Fruit fly (Drosophila melanogaster) whole organism, embryonic: Measurements from ENCODE around the gene CG7656.

ENCODE experiments used
- Abd-B ChIP-seq: fragments of 200-800 bp; sonication (Bioruptor generic); optimal IDR thresholded peaks from 2 replicates; lab custom pipeline; 2018; ENCODE audit warnings: missing biosample characterization, mild to moderate bottlenecking, missing genetic modification characterization, moderate library complexity
- CG10462 ChIP-seq: fragments of 200-800 bp; sonication (Bioruptor generic); optimal IDR thresholded peaks from 2 replicates; lab custom pipeline; 2016; ENCODE audit warnings: missing biosample characterization, missing genetic modification characterization
- CG11398 ChIP-seq: fragments of 200-800 bp; sonication (Bioruptor generic); optimal IDR thresholded peaks from 2 replicates; lab custom pipeline; 2016; ENCODE audit warnings: missing biosample characterization, missing genetic modification characterization
- CG12769 ChIP-seq: fragments of 200-800 bp; sonication (Bioruptor generic); optimal IDR thresholded peaks from 2 replicates; lab custom pipeline; 2019; ENCODE audit warnings: missing biosample characterization, mild to moderate bottlenecking, missing genetic modification characterization, moderate library complexity
- CG15073 ChIP-seq: fragments of 200-800 bp; sonication (Bioruptor generic); optimal IDR thresholded peaks from 2 replicates; lab custom pipeline; 2016; ENCODE audit warnings: missing biosample characterization, missing genetic modification characterization
- CG17802 ChIP-seq: fragments of 200-800 bp; sonication (Bioruptor generic); optimal IDR thresholded peaks from 2 replicates; lab custom pipeline; 2018; ENCODE audit warnings: missing biosample characterization, mild to moderate bottlenecking, missing genetic modification characterization, moderate library complexity
- CG1792 ChIP-seq: fragments of 200-800 bp; sonication (Bioruptor generic); optimal IDR thresholded peaks from 2 replicates; lab custom pipeline; 2016; ENCODE audit warnings: missing biosample characterization, missing genetic modification characterization
- CG18599 ChIP-seq: fragments of 200-800 bp; sonication (Bioruptor generic); optimal IDR thresholded peaks from 3 replicates; lab custom pipeline; 2017; ENCODE audit warnings: missing biosample characterization, missing genetic modification characterization, mild to moderate bottlenecking, moderate library complexity, missing genetic modification reagents
- CG2712 ChIP-seq: fragments of 200-800 bp; optimal IDR thresholded peaks from 3 replicates; lab custom pipeline; 2019; ENCODE audit warnings: missing biosample characterization, mild to moderate bottlenecking, missing genetic modification characterization, moderate library complexity
- CG2875 ChIP-seq: fragments of 200-800 bp; sonication (Bioruptor generic); optimal IDR thresholded peaks from 2 replicates; lab custom pipeline; 2017; ENCODE audit warnings: missing biosample characterization, mild to moderate bottlenecking, missing genetic modification characterization, missing genetic modification reagents
- CG30403 ChIP-seq: fragments of 200-800 bp; sonication (Bioruptor generic); optimal IDR thresholded peaks from 3 replicates; lab custom pipeline; 2016; ENCODE audit warnings: missing biosample characterization, missing genetic modification characterization
- CG32532 ChIP-seq: fragments of 200-800 bp; sonication (Bioruptor generic); IDR thresholded peaks from 2 replicates; pipeline ENCODE4 v1.3.6; 2022; ENCODE audit warnings: missing biosample characterization, missing genetic modification characterization
- CG3281 ChIP-seq: fragments of 200-800 bp; sonication (Bioruptor generic); optimal IDR thresholded peaks from 3 replicates; lab custom pipeline; 2017; ENCODE audit warnings: missing biosample characterization, mild to moderate bottlenecking, missing genetic modification characterization
- CG7357 ChIP-seq: fragments of 200-800 bp; sonication (Bioruptor generic); IDR thresholded peaks from 3 replicates; pipeline ENCODE4 v1.3.6; 2022; ENCODE audit warnings: missing biosample characterization, missing genetic modification characterization
- CG9727 ChIP-seq: fragments of 200-800 bp; sonication (Bioruptor generic); optimal IDR thresholded peaks from 3 replicates; lab custom pipeline; 2017; ENCODE audit warnings: missing biosample characterization, mild to moderate bottlenecking, missing genetic modification characterization
- Camta ChIP-seq: fragments of 200-800 bp; sonication (Bioruptor generic); optimal IDR thresholded peaks from 2 replicates; lab custom pipeline; 2016; ENCODE audit warnings: missing biosample characterization, missing genetic modification characterization
- Chrac-16 ChIP-seq: fragments of 200-800 bp; sonication (Bioruptor generic); optimal IDR thresholded peaks from 3 replicates; lab custom pipeline; 2016; ENCODE audit warnings: missing biosample characterization, missing genetic modification characterization
- Dip2 ChIP-seq: fragments of 200-800 bp; sonication (Bioruptor generic); IDR thresholded peaks from 2 replicates; pipeline ENCODE4 v1.3.6; 2022; ENCODE audit warnings: missing biosample characterization, missing genetic modification characterization
- Ets97D ChIP-seq: fragments of 200-800 bp; sonication (Bioruptor generic); optimal IDR thresholded peaks from 3 replicates; lab custom pipeline; 2016; ENCODE audit warnings: missing biosample characterization, missing genetic modification characterization
- Hr51 ChIP-seq, 2 experiments: fragments of 200-800 bp; sonication (Bioruptor generic); optimal IDR thresholded peaks; 2 replicates in 1 of 2; 3 replicates in 1 of 2; lab custom pipeline; 2016 to 2018; ENCODE audit warnings: missing biosample characterization in 2 of 2, missing genetic modification characterization in 2 of 2, mild to moderate bottlenecking in 1 of 2, moderate library complexity in 1 of 2
- Mad ChIP-seq: fragments of 200-800 bp; sonication (Bioruptor generic); optimal IDR thresholded peaks from 2 replicates; lab custom pipeline; 2016; ENCODE audit warnings: missing biosample characterization, missing genetic modification characterization
- Mes4 ChIP-seq: fragments of 200-800 bp; sonication (Bioruptor generic); optimal IDR thresholded peaks from 2 replicates; lab custom pipeline; 2016; ENCODE audit warnings: missing biosample characterization, missing genetic modification characterization
- Mrtf ChIP-seq: fragments of 200-800 bp; sonication (Bioruptor generic); IDR thresholded peaks from 3 replicates; pipeline ENCODE4 v1.3.6; 2022; ENCODE audit warnings: missing biosample characterization, missing genetic modification characterization
- Nf-YA ChIP-seq: fragments of 200-800 bp; sonication (Bioruptor generic); IDR thresholded peaks from 2 replicates; pipeline ENCODE4 v1.3.6; 2022; ENCODE audit warnings: missing biosample characterization, missing genetic modification characterization
- Ssrp ChIP-seq: fragments of 200-800 bp; sonication (Bioruptor generic); optimal IDR thresholded peaks from 2 replicates; lab custom pipeline; 2018; ENCODE audit warnings: missing biosample characterization, mild to moderate bottlenecking, missing genetic modification characterization, moderate library complexity
- Tbp ChIP-seq: fragments of >200 bp; optimal IDR thresholded peaks from 2 replicates; lab custom pipeline; 2018; ENCODE audit warnings: missing biosample characterization, missing genetic modification characterization
- aop ChIP-seq: fragments of 200-800 bp; sonication (Bioruptor generic); IDR thresholded peaks from 2 replicates; pipeline ENCODE4 v1.3.6; 2022; ENCODE audit warnings: missing biosample characterization, missing genetic modification characterization
- ara ChIP-seq: fragments of 200-800 bp; sonication (Bioruptor generic); IDR thresholded peaks from 2 replicates; pipeline ENCODE4 v1.3.6; 2022; ENCODE audit warnings: missing biosample characterization, missing genetic modification characterization
- br ChIP-seq: fragments of >200 bp; optimal IDR thresholded peaks from 2 replicates; lab custom pipeline; 2017
- corto ChIP-seq: fragments of 200-800 bp; sonication (Bioruptor generic); optimal IDR thresholded peaks from 2 replicates; lab custom pipeline; 2016; ENCODE audit warnings: missing biosample characterization, mild to moderate bottlenecking, missing genetic modification characterization, moderate library complexity
- cwo ChIP-seq: fragments of 200-800 bp; sonication (Bioruptor generic); optimal IDR thresholded peaks from 3 replicates; lab custom pipeline; 2017; ENCODE audit warnings: missing biosample characterization, missing genetic modification characterization, mild to moderate bottlenecking, moderate library complexity, missing genetic modification reagents
- dmrt11E ChIP-seq: fragments of 200-800 bp; sonication (Bioruptor generic); optimal IDR thresholded peaks from 3 replicates; lab custom pipeline; 2018; ENCODE audit warnings: missing biosample characterization, mild to moderate bottlenecking, missing genetic modification characterization, moderate library complexity
- emc ChIP-seq: fragments of 200-800 bp; sonication (Bioruptor generic); optimal IDR thresholded peaks from 2 replicates; lab custom pipeline; 2016; ENCODE audit warnings: missing biosample characterization, missing genetic modification characterization
- ken ChIP-seq: fragments of 200-800 bp; sonication (Bioruptor generic); IDR thresholded peaks from 3 replicates; pipeline ENCODE4 v1.3.6; 2022; ENCODE audit warnings: missing biosample characterization, missing genetic modification characterization
- kni ChIP-seq: fragments of 200-800 bp; sonication (Bioruptor generic); optimal IDR thresholded peaks from 3 replicates; lab custom pipeline; 2017; ENCODE audit warnings: mild to moderate bottlenecking, missing biosample characterization, missing genetic modification reagents, missing genetic modification characterization
- lilli ChIP-seq: fragments of 200-800 bp; sonication (Bioruptor generic); optimal IDR thresholded peaks from 3 replicates; lab custom pipeline; 2016; ENCODE audit warnings: missing biosample characterization, missing genetic modification characterization
- lola ChIP-seq, 3 experiments: fragments of >200 bp in 2 of 3; fragments of 200-800 bp in 1 of 3; sonication (Bioruptor generic) in 1 of 3; optimal IDR thresholded peaks; 2 replicates each; lab custom pipeline; 2017 to 2019; ENCODE audit warnings: missing biosample characterization in 3 of 3, missing genetic modification characterization in 3 of 3, mild to moderate bottlenecking in 1 of 3, moderate library complexity in 1 of 3
- mirr ChIP-seq: fragments of 200-800 bp; sonication (Bioruptor generic); optimal IDR thresholded peaks from 3 replicates; lab custom pipeline; 2018; ENCODE audit warnings: missing biosample characterization, mild to moderate bottlenecking, missing genetic modification characterization
- nau ChIP-seq: fragments of 200-800 bp; sonication (Bioruptor generic); optimal IDR thresholded peaks from 3 replicates; lab custom pipeline; 2017; ENCODE audit warnings: missing biosample characterization, mild to moderate bottlenecking, missing genetic modification characterization, missing genetic modification reagents
- pho ChIP-seq: fragments of 200-800 bp; sonication (Bioruptor generic); optimal IDR thresholded peaks from 2 replicates; lab custom pipeline; 2016; ENCODE audit warnings: missing biosample characterization, missing genetic modification characterization
- psq ChIP-seq: fragments of 200-800 bp; sonication (Bioruptor generic); optimal IDR thresholded peaks from 2 replicates; lab custom pipeline; 2017; ENCODE audit warnings: missing biosample characterization, missing genetic modification characterization
- pum ChIP-seq: fragments of 200-800 bp; sonication (Bioruptor generic); optimal IDR thresholded peaks from 2 replicates; lab custom pipeline; 2016; ENCODE audit warnings: missing biosample characterization, missing genetic modification characterization
- rib ChIP-seq: fragments of 200-800 bp; sonication (Bioruptor generic); IDR thresholded peaks from 2 replicates; pipeline ENCODE4 v1.3.6; 2022; ENCODE audit warnings: missing biosample characterization, missing genetic modification characterization
- shn ChIP-seq: fragments of 200-800 bp; sonication (Bioruptor generic); optimal IDR thresholded peaks from 3 replicates; lab custom pipeline; 2016; ENCODE audit warnings: missing biosample characterization, missing genetic modification characterization
- sisA ChIP-seq: fragments of 200-800 bp; sonication (Bioruptor generic); IDR thresholded peaks from 2 replicates; pipeline ENCODE4 v1.3.6; 2022; ENCODE audit warnings: missing biosample characterization, missing genetic modification characterization
- sna ChIP-seq: fragments of 200-800 bp; sonication (Bioruptor generic); IDR thresholded peaks from 2 replicates; pipeline ENCODE4 v1.3.6; 2022; ENCODE audit warnings: missing biosample characterization, missing genetic modification characterization; ENCODE audit not compliant: partially characterized antibody
- tll ChIP-seq, 2 experiments: fragments of 200-800 bp in 1 of 2; fragments of >200 bp in 1 of 2; sonication (Bioruptor generic) in 1 of 2; optimal IDR thresholded peaks; 2 replicates each; lab custom pipeline; 2017 to 2019; ENCODE audit warnings: missing biosample characterization in 2 of 2, missing genetic modification characterization in 2 of 2, mild to moderate bottlenecking in 1 of 2, moderate library complexity in 1 of 2
- tna ChIP-seq: fragments of 200-800 bp; sonication (Bioruptor generic); IDR thresholded peaks from 2 replicates; pipeline ENCODE4 v1.3.6; 2022; ENCODE audit warnings: missing biosample characterization, missing genetic modification characterization; ENCODE audit not compliant: partially characterized antibody
- tx ChIP-seq: fragments of 200-800 bp; sonication (Bioruptor generic); optimal IDR thresholded peaks from 2 replicates; lab custom pipeline; 2016; ENCODE audit warnings: missing biosample characterization, missing genetic modification characterization
- wek ChIP-seq: fragments of 200-800 bp; sonication (Bioruptor generic); optimal IDR thresholded peaks from 3 replicates; lab custom pipeline; 2018; ENCODE audit warnings: missing biosample characterization, mild to moderate bottlenecking, missing genetic modification characterization, moderate library complexity
- zfh1 ChIP-seq: fragments of 200-800 bp; sonication (Bioruptor generic); IDR thresholded peaks from 3 replicates; pipeline ENCODE4 v1.3.6; 2022; ENCODE audit warnings: missing biosample characterization, missing genetic modification characterization

CG7656 gene

DNA sequence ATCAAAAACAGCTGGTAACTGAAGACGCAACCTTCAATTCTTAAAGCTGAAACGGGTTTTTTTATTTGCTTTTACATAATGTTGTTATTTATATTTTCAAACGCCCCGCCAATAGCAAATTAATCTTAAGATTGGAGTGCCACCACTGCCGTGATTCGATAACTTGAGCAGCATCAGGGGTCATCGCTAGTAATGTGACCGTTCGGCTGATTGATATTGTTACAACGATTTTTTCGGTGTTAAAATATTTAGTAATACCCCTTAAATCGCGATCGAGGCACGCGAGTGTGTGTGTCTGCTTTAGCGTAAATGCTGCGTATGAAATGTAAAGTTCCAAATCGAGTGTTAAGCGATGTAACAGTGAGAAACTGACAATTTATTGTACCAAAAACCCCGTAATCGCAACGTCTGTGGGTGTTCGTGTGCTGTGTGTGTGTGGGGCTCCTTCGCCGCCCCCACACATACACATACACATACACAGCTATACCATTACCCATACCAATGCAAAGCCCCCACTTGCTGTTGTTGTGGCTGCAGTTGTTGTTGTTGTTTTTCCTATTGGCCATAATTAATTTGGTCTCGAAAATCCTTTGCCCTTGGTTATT is 22.0 kb downstream of the CG7656 start, which contains the start of gene dop (continued):
- TF ChIP-seq Nf-YA (GFP tag; lab: Robert Waterston, UW) (no peak), lola (GFP tag; optimal IDR thresholded peaks at IDR 0.05; lab: Kevin White, UChicago) (no peak), aop (GFP tag; lab: Robert Waterston, UW) (no peak), CG9727 (GFP tag; lab: Kevin White, UChicago) (no peak), cwo (GFP tag; lab: Kevin White, UChicago) (no peak), CG7357 (GFP tag; lab: Robert Waterston, UW) (no peak), Tbp (GFP tag; lab: Kevin White, UChicago) (no peak), dmrt11E (tag; lab: Kevin White, UChicago) (no peak), mirr (GFP tag; lab: Kevin White, UChicago) (no peak), ara (GFP tag; lab: Robert Waterston, UW) (no peak), CG32532 (GFP tag; lab: Robert Waterston, UW) (peak; percentile 49; the same call in 1 of the 2 replicates), Camta (GFP tag; lab: Kevin White, UChicago) (peak; percentile 31), CG11398 (GFP tag; lab: Kevin White, UChicago) (no peak), pho (no peak), CG12769 (tag; lab: Kevin White, UChicago) (peak; percentile 9), Mad (GFP tag; lab: Kevin White, UChicago) (no peak), Mrtf (GFP tag; lab: Robert Waterston, UW) (no peak), tll (GFP tag; optimal IDR thresholded peaks at IDR 0.05; lab: Kevin White, UChicago) (no peak), emc (no peak), CG30403 (GFP tag; lab: Kevin White, UChicago) (peak; percentile 23), zfh1 (GFP tag; lab: Robert Waterston, UW) (no peak), Dip2 (GFP tag; lab: Robert Waterston, UW) (no peak), br (lab: Kevin White, UChicago) (no peak), CG2875 (no peak), pum (GFP tag; lab: Kevin White, UChicago) (no peak), Chrac-16 (no peak), tx (no peak), sisA (GFP tag; lab: Robert Waterston, UW) (no peak), tna (GFP tag; lab: Robert Waterston, UW) (no peak), rib (GFP tag; lab: Robert Waterston, UW) (no peak), CG17802 (no peak), psq (GFP tag; lab: Kevin White, UChicago) (no peak), Hr51 (GFP tag; optimal IDR thresholded peaks at IDR 0.05; lab: Kevin White, UChicago) (no peak), CG1792 (GFP tag; lab: Kevin White, UChicago) (no peak), nau (GFP tag; lab: Kevin White, UChicago) (no peak), wek (GFP tag; lab: Kevin White, UChicago) (no peak), CG10462 (GFP tag; lab: Kevin White, UChicago) (no peak), CG15073 (GFP tag; lab: Kevin White, UChicago) (no peak), corto (GFP tag; lab: Kevin White, UChicago) (peak; percentile 49), Ssrp (tag; lab: Kevin White, UChicago) (no peak), CG3281 (no peak), sna (GFP tag; lab: Robert Waterston, UW) (peak; percentile 43), Abd-B (GFP tag; lab: Kevin White, UChicago) (peak; percentile 9), kni (GFP tag; lab: Kevin White, UChicago) (no peak), ken (GFP tag; lab: Robert Waterston, UW) (no peak), CG18599 (GFP tag; lab: Kevin White, UChicago) (no peak), Mes4 (GFP tag; lab: Kevin White, UChicago) (no peak), shn (GFP tag; lab: Kevin White, UChicago) (peak; percentile 42), lilli (GFP tag; lab: Kevin White, UChicago) (peak; percentile 71), Ets97D (GFP tag; lab: Kevin White, UChicago) (peak; percentile 56), CG2712 (tag; lab: Kevin White, UChicago) (no peak)
